Worm (Caenorhabditis elegans): ENCODE measurements around the gene ndnf-1.
A peak's percentile ranks its signal among the peaks of the same experiment; 100 is the strongest.

DNA sequence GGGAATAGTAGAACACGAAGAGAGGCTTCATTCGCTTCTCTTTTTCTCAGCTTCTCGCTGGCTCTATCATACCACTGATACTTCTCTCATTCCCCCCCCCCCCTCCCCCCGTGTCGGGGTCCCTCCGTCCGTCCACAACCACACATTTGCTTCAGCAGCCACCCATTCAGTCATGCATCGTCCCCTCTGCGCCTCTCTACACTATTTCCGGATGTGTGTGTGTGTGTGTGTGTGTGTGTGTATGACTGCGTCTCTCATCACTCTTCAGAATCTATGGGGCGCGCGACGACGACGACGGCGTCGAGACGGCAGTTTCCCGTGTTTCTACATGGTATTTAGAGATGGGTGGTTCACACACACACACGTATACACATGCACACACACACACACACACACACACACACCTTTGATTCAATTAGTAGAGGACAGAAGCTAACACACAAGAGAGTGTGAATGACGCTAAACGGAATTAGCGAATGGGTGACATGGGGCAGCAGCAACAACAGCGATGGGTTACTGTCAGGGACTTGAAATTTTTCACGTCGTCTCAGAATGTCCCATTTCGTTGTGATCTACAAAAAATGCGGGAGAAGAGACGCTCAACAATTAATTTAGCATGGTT lies 35.4 kb downstream of the ndnf-1 start:
- TF ChIP-seq hmg-11 (tag; optimal IDR thresholded peaks at IDR 0.05) (peak; percentile 93), tbx-2 (tag; optimal IDR thresholded peaks at IDR 0.05) (no peak), fkh-10 (GFP tag; optimal IDR thresholded peaks at IDR 0.05) (peak; percentile 24), nhr-77 (tag; optimal IDR thresholded peaks at IDR 0.05) (no peak), nhr-25 (tag; optimal IDR thresholded peaks at IDR 0.05) (peak; percentile 40), pqm-1 (tag; optimal IDR thresholded peaks at IDR 0.05) (no peak), elt-3 (tag; optimal IDR thresholded peaks at IDR 0.05) (no peak), ZK546.5 (tag; optimal IDR thresholded peaks at IDR 0.05) (no peak), unc-62 (GFP tag; optimal IDR thresholded peaks at IDR 0.05) (peak; percentile 0), ama-1 (optimal IDR thresholded peaks at IDR 0.05) (no peak), nhr-43 (tag; optimal IDR thresholded peaks at IDR 0.05; ENCODE audit: poor library complexity, severe bottlenecking) (no peak)

Data from whole organism, L3 larva.